Worm (Caenorhabditis elegans) whole organism, L2 larva: Measurements from ENCODE around the gene Y97E10AR.1.

ENCODE experiments used
- F13H6.1 ChIP-seq: sonication (generic microtip); optimal IDR thresholded peaks from 2 replicates; lab custom pipeline; 2016; ENCODE audit warnings: missing genetic modification characterization, missing compliant biosample characterization
- elt-3 ChIP-seq: sonication (generic microtip); optimal IDR thresholded peaks from 2 replicates; lab custom pipeline; 2017; ENCODE audit warnings: missing biosample characterization, missing genetic modification characterization
- lin-13 ChIP-seq: fragments of 150-350 bp; optimal IDR thresholded peaks from 2 replicates; lab custom pipeline; 2014; ENCODE audit warnings: missing biosample characterization, missing genetic modification reagents, missing genetic modification characterization
- mbf-1 ChIP-seq: sonication (generic microtip); optimal IDR thresholded peaks from 2 replicates; lab custom pipeline; 2017; ENCODE audit warnings: missing biosample characterization, missing genetic modification characterization

ce11 chrV:8044957-8045356, 43.7 kb downstream of the Y97E10AR.1 start:
- TF ChIP-seq mbf-1 (no peak), F13H6.1 (tag; lab: Kevin White, UChicago) (no peak), elt-3 (tag; lab: Kevin White, UChicago) (no peak), lin-13 (GFP tag; lab: Kevin White, UChicago) (no peak)
